Worm (Caenorhabditis elegans): ENCODE measurements around the gene asm-2.
A peak's percentile ranks its signal among the peaks of the same experiment; 100 is the strongest.

The asm-2 gene

DNA sequence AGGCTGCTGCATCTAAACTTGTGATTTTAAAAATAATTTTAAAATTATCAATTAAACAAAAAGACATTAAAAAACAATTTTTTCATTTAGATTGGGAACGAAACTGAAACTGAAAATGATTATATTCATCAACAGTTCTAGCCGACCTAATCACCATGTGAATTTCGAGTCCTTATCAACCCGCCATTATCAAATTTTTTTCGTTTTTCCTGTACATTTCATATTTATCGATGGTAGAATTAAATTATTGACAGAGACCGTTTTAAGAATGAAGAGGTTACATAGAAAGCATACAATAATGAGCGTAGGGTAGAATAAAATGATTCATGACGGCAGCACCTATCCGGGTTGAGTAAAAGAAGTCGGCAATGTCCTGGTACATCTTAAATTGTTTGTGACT is at the start of gene asm-2:
Gene asm-2, minus strand, starts transcription at position 12 of the 400 bp plus-strand sequence.
- peak; percentile 81 for TF ChIP-seq fos-1 (tag; optimal IDR thresholded peaks at IDR 0.05)
- no peak for TF ChIP-seq unc-55 (GFP tag; optimal IDR thresholded peaks at IDR 0.05)
- peak; percentile 38 for TF ChIP-seq sma-9 (GFP tag; optimal IDR thresholded peaks at IDR 0.05)
- TF ChIP-seq sma-9 (tag; optimal IDR thresholded peaks at IDR 0.05) = no peak

- TF ChIP-seq unc-55 (GFP tag; optimal IDR thresholded peaks at IDR 0.05) = no peak
- no peak for TF ChIP-seq ztf-1 (GFP tag; conservative IDR thresholded peaks at IDR 0.05)
- no peak for TF ChIP-seq zag-1 (tag; optimal IDR thresholded peaks at IDR 0.05)
- no peak for TF ChIP-seq peb-1 (tag; optimal IDR thresholded peaks at IDR 0.05)
- no peak for TF ChIP-seq nhr-12 (tag; optimal IDR thresholded peaks at IDR 0.05)
- no peak for TF ChIP-seq C34F6.9 (tag; optimal IDR thresholded peaks at IDR 0.05)
- TF ChIP-seq nhr-11 (tag; optimal IDR thresholded peaks at IDR 0.05) = no peak
- TF ChIP-seq gmeb-1 (tag; optimal IDR thresholded peaks at IDR 0.05) = no peak
- TF ChIP-seq ceh-82 (tag; optimal IDR thresholded peaks at IDR 0.05) = no peak
- no peak for TF ChIP-seq snpc-4 (tag; optimal IDR thresholded peaks at IDR 0.05)
- no peak for TF ChIP-seq sma-3 (GFP tag; optimal IDR thresholded peaks at IDR 0.05)
- no peak for TF ChIP-seq nhr-21 (tag; optimal IDR thresholded peaks at IDR 0.05)
- TF ChIP-seq skn-1 (tag; optimal IDR thresholded peaks at IDR 0.05) = no peak
- no peak for TF ChIP-seq mab-5 (tag; optimal IDR thresholded peaks at IDR 0.05)
- no peak for TF ChIP-seq sma-9 (GFP tag; optimal IDR thresholded peaks at IDR 0.05)
- no peak for TF ChIP-seq sma-9 (tag; optimal IDR thresholded peaks at IDR 0.05)
- TF ChIP-seq nhr-25 (tag; optimal IDR thresholded peaks at IDR 0.05) = no peak
Observed at ce11 chrX:11370090-11370489, 46.0 kb upstream of the asm-2 start.

- TF ChIP-seq elt-1 (tag; optimal IDR thresholded peaks at IDR 0.05) (no peak), lsy-2 (tag; optimal IDR thresholded peaks at IDR 0.05) (peak in 1 of 2 experiments; percentile 18), alr-1 (tag; optimal IDR thresholded peaks at IDR 0.05) (no peak), F13H6.1 (tag; optimal IDR thresholded peaks at IDR 0.05) (no peak), lin-13 (GFP tag; optimal IDR thresholded peaks at IDR 0.05) (no peak), ztf-11 (tag; optimal IDR thresholded peaks at IDR 0.05) (no peak), ZK546.5 (tag; optimal IDR thresholded peaks at IDR 0.05) (no peak), nhr-25 (tag; optimal IDR thresholded peaks at IDR 0.05) (no peak), ceh-16 (tag; optimal IDR thresholded peaks at IDR 0.05) (no peak), aly-2 (tag; optimal IDR thresholded peaks at IDR 0.05) (no peak), elt-3 (tag; optimal IDR thresholded peaks at IDR 0.05) (no peak), nhr-77 (tag; optimal IDR thresholded peaks at IDR 0.05) (no peak), C34F6.9 (tag; optimal IDR thresholded peaks at IDR 0.05) (no peak), dmd-4 (tag; optimal IDR thresholded peaks at IDR 0.05) (no peak), sma-9 (GFP tag; optimal IDR thresholded peaks at IDR 0.05) (no peak), sma-9 (tag; optimal IDR thresholded peaks at IDR 0.05) (no peak), nhr-21 (tag; optimal IDR thresholded peaks at IDR 0.05) (no peak), mbf-1 (tag; optimal IDR thresholded peaks at IDR 0.05) (no peak), unc-62 (GFP tag; optimal IDR thresholded peaks at IDR 0.05) (no peak), nhr-129 (tag; optimal IDR thresholded peaks at IDR 0.05) (peak; percentile 36), fos-1 (tag; optimal IDR thresholded peaks at IDR 0.05) (no peak), skn-1 (tag; optimal IDR thresholded peaks at IDR 0.05) (no peak), mab-5 (tag; optimal IDR thresholded peaks at IDR 0.05) (peak; percentile 23), peb-1 (tag; optimal IDR thresholded peaks at IDR 0.05) (no peak), nhr-237 (tag; optimal IDR thresholded peaks at IDR 0.05) (no peak), Y55F3AM.14 (GFP tag; optimal IDR thresholded peaks at IDR 0.05) (no peak), crh-2 (tag; optimal IDR thresholded peaks at IDR 0.05) (no peak)
Observed at ce11 chrX:11368845-11369244, 44.8 kb upstream of the asm-2 start.

- no peak for TF ChIP-seq ztf-11 (tag; optimal IDR thresholded peaks at IDR 0.05)
- TF ChIP-seq mbf-1 (tag; optimal IDR thresholded peaks at IDR 0.05) = no peak
- no peak for TF ChIP-seq ztf-1 (GFP tag; conservative IDR thresholded peaks at IDR 0.05)
- no peak for TF ChIP-seq nhr-129 (tag; optimal IDR thresholded peaks at IDR 0.05)
- TF ChIP-seq egl-27 (tag; optimal IDR thresholded peaks at IDR 0.05) = no peak
- no peak for TF ChIP-seq skn-1 (tag; optimal IDR thresholded peaks at IDR 0.05)
- TF ChIP-seq lsy-2 (tag; optimal IDR thresholded peaks at IDR 0.05) = no peak
- TF ChIP-seq nhr-6 (tag; optimal IDR thresholded peaks at IDR 0.05) = no peak
- no peak for TF ChIP-seq sma-3 (GFP tag; optimal IDR thresholded peaks at IDR 0.05)
- TF ChIP-seq nhr-77 (tag; optimal IDR thresholded peaks at IDR 0.05) = no peak
- no peak for TF ChIP-seq nhr-23 (tag; optimal IDR thresholded peaks at IDR 0.05)
- TF ChIP-seq lin-11 (tag; optimal IDR thresholded peaks at IDR 0.05) = no peak
- TF ChIP-seq nhr-237 (tag; optimal IDR thresholded peaks at IDR 0.05) = no peak
- TF ChIP-seq unc-39 (tag; optimal IDR thresholded peaks at IDR 0.05) = no peak
- no peak for TF ChIP-seq mdl-1 (tag; optimal IDR thresholded peaks at IDR 0.05)
- TF ChIP-seq gmeb-1 (tag; optimal IDR thresholded peaks at IDR 0.05) = no peak
- no peak for TF ChIP-seq lin-39 (tag; optimal IDR thresholded peaks at IDR 0.05)
- no peak for TF ChIP-seq nhr-12 (tag; optimal IDR thresholded peaks at IDR 0.05)
- TF ChIP-seq blmp-1 (tag; optimal IDR thresholded peaks at IDR 0.05; ENCODE audit: insufficient read depth) = no peak
- no peak for TF ChIP-seq alr-1 (tag; optimal IDR thresholded peaks at IDR 0.05)
Observed at ce11 chrX:11368417-11368816, 44.4 kb upstream of the asm-2 start, which contains the start of gene ttyh-1. TSS of gene ttyh-1 (plus strand) at chrX:11368717.
